Worm (Caenorhabditis elegans) whole organism, L1 larva: ENCODE data around the gene F47B8.2.

Source experiments
- ama-1 ChIP-seq: fragments of 150-350 bp; optimal IDR thresholded peaks from 2 replicates; lab custom pipeline; 2014
- blmp-1 ChIP-seq: fragments of 150-350 bp; optimal IDR thresholded peaks from 2 replicates; lab custom pipeline; 2014; ENCODE audit warnings: missing biosample characterization, missing genetic modification characterization
- ceh-82 ChIP-seq, 3 experiments: fragments of 150-350 bp in 1 of 3; sonication (generic microtip) in 2 of 3; optimal IDR thresholded peaks; 2 replicates each; lab custom pipeline; 2014 to 2017; ENCODE audit warnings: missing biosample characterization in 3 of 3, missing genetic modification characterization in 3 of 3
- grh-1 ChIP-seq: fragments of 200-800 bp; sonication (Bioruptor generic); IDR thresholded peaks from 2 replicates; pipeline ENCODE4 v1.3.6; 2022; ENCODE audit warnings: missing genetic modification reagents, missing genetic modification characterization, missing compliant biosample characterization
- hlh-17 ChIP-seq: fragments of 200-800 bp; sonication (Bioruptor generic); optimal IDR thresholded peaks from 2 replicates; lab custom pipeline; 2018; ENCODE audit warnings: missing genetic modification characterization, mild to moderate bottlenecking, missing compliant biosample characterization, moderate library complexity, borderline replicate concordance
- lin-39 ChIP-seq: fragments of 150-350 bp; optimal IDR thresholded peaks from 2 replicates; lab custom pipeline; 2014; ENCODE audit warnings: missing biosample characterization, missing genetic modification reagents, missing genetic modification characterization
- nhr-28 ChIP-seq: fragments of 150-350 bp; optimal IDR thresholded peaks from 2 replicates; lab custom pipeline; 2014; ENCODE audit warnings: missing biosample characterization, missing genetic modification characterization
- sup-37 ChIP-seq: fragments of 200-800 bp; sonication (Bioruptor generic); optimal IDR thresholded peaks from 2 replicates; lab custom pipeline; 2018; ENCODE audit warnings: mild to moderate bottlenecking, missing genetic modification characterization, missing compliant biosample characterization
- unc-62 ChIP-seq: fragments of 150-350 bp; optimal IDR thresholded peaks from 2 replicates; lab custom pipeline; 2014; ENCODE audit warnings: missing biosample characterization, missing genetic modification reagents, missing genetic modification characterization

DNA sequence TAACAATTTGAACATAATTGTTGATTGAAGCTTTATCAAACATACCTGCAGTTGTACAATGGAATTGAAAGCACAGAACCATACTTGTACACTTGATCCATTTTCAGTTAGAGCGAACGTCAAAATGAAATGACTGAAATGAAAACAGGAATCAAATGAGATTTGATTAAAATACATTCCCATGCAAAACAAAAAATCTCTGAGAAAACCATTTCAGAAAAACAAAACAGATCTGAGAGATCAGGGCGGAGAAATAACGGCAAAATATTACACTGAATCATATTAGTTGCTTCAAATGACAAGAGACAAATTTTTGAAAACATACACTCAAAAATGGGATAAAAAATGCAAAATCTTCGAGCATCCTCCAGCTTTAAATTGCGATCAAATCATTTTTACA, 36.6 kb downstream of the F47B8.2 start, which contains the start of gene srt-33:
- no peak for TF ChIP-seq ceh-82 (tag; optimal IDR thresholded peaks at IDR 0.05; lab: Kevin White, UChicago)
- no peak for TF ChIP-seq unc-62 (GFP tag; lab: Kevin White, UChicago)
- TF ChIP-seq lin-39 (tag; lab: Kevin White, UChicago) = no peak
- no peak for TF ChIP-seq nhr-28 (tag; lab: Kevin White, UChicago)
- no peak for TF ChIP-seq grh-1 (GFP tag; lab: Robert Waterston, UW)
- TF ChIP-seq sup-37 (GFP tag; lab: Kevin White, UChicago) = no peak
- no peak for TF ChIP-seq ama-1 (lab: Kevin White, UChicago)
- no peak for TF ChIP-seq hlh-17 (GFP tag; lab: Kevin White, UChicago)
- TF ChIP-seq blmp-1 (tag; lab: Kevin White, UChicago) = no peak
